Worm (Caenorhabditis elegans) whole organism, young adult: ENCODE results near the gene E02C12.19.
"Not testable (repeated sequence)": the region's sequence is repeated elsewhere in the genome, so short reads cannot be mapped to it uniquely, and the experiment has no call there.

Experiments
- D2030.7 ChIP-seq: fragments of 200-800 bp; sonication (Bioruptor generic); IDR thresholded peaks from 2 replicates; pipeline ENCODE4 v1.3.6; 2022; ENCODE audit warnings: missing genetic modification reagents, missing genetic modification characterization, missing compliant biosample characterization
- F10E7.11 ChIP-seq: sonication (generic microtip); optimal IDR thresholded peaks from 2 replicates; lab custom pipeline; 2017; ENCODE audit warnings: mild to moderate bottlenecking, missing genetic modification characterization, moderate library complexity, missing compliant biosample characterization
- F52B5.7 ChIP-seq: sonication (generic microtip); optimal IDR thresholded peaks from 2 replicates; lab custom pipeline; 2016; ENCODE audit warnings: mild to moderate bottlenecking, missing genetic modification characterization, missing compliant biosample characterization
- F55B11.4 ChIP-seq: sonication (generic microtip); optimal IDR thresholded peaks from 2 replicates; lab custom pipeline; 2016; ENCODE audit warnings: missing compliant biosample characterization, missing genetic modification characterization, borderline replicate concordance; ENCODE audit not compliant: insufficient read depth
- K11D2.4 ChIP-seq: fragments of 200-800 bp; sonication (Bioruptor generic); IDR thresholded peaks from 2 replicates; pipeline ENCODE4 v1.3.6; 2022; ENCODE audit warnings: missing genetic modification reagents, missing genetic modification characterization, missing compliant biosample characterization
- Y53G8AR.9 ChIP-seq: fragments of 200-800 bp; sonication (Bioruptor generic); conservative IDR thresholded peaks from 2 replicates; pipeline ENCODE4 v1.3.6; 2022; ENCODE audit warnings: missing genetic modification reagents, missing genetic modification characterization, missing compliant biosample characterization
- Y95B8A.8 ChIP-seq: fragments of 200-800 bp; sonication (Bioruptor generic); IDR thresholded peaks from 2 replicates; pipeline ENCODE4 v1.3.6; 2022; ENCODE audit warnings: missing genetic modification reagents, missing genetic modification characterization, missing compliant biosample characterization
- ZK185.1 ChIP-seq: sonication (generic microtip); optimal IDR thresholded peaks from 2 replicates; lab custom pipeline; 2016; ENCODE audit warnings: mild to moderate bottlenecking, missing genetic modification characterization, missing compliant biosample characterization; ENCODE audit not compliant: poor library complexity, severe bottlenecking
- aptf-3 ChIP-seq: fragments of 200-800 bp; sonication (Bioruptor generic); IDR thresholded peaks from 2 replicates; pipeline ENCODE4 v1.3.6; 2022; ENCODE audit warnings: missing genetic modification characterization, missing compliant biosample characterization
- atf-7 ChIP-seq: sonication (generic microtip); optimal IDR thresholded peaks from 2 replicates; lab custom pipeline; 2017; ENCODE audit warnings: mild to moderate bottlenecking, missing genetic modification characterization, missing compliant biosample characterization
- attf-3 ChIP-seq: fragments of 200-800 bp; sonication (Bioruptor generic); conservative IDR thresholded peaks from 2 replicates; pipeline ENCODE4 v1.3.6; 2022; ENCODE audit warnings: missing genetic modification reagents, missing genetic modification characterization, missing compliant biosample characterization
- bed-1 ChIP-seq: fragments of 200-800 bp; sonication (Bioruptor generic); IDR thresholded peaks from 2 replicates; pipeline ENCODE4 v1.3.6; 2022; ENCODE audit warnings: missing genetic modification reagents, missing genetic modification characterization, missing compliant biosample characterization
- cebp-1 ChIP-seq, 2 experiments: fragments of 200-800 bp in 1 of 2; sonication (Bioruptor generic) in 1 of 2; sonication (generic microtip) in 1 of 2; IDR thresholded peaks in 1 of 2; optimal IDR thresholded peaks in 1 of 2; 2 replicates each; pipeline versions ENCODE4 v1.3.6 to Lab custom; 2017 to 2022; ENCODE audit warnings: missing compliant biosample characterization in 2 of 2, missing genetic modification characterization in 2 of 2, mild to moderate bottlenecking in 1 of 2, missing genetic modification reagents in 1 of 2, moderate library complexity in 1 of 2
- ceh-79 ChIP-seq: sonication (generic microtip); optimal IDR thresholded peaks from 2 replicates; lab custom pipeline; 2017; ENCODE audit warnings: mild to moderate bottlenecking, missing genetic modification characterization, missing compliant biosample characterization
- die-1 ChIP-seq: sonication (generic microtip); optimal IDR thresholded peaks from 2 replicates; lab custom pipeline; 2016; ENCODE audit warnings: missing genotype, mild to moderate bottlenecking, missing genetic modification characterization, missing compliant biosample characterization
- dpl-1 ChIP-seq: fragments of 150-350 bp; optimal IDR thresholded peaks from 2 replicates; lab custom pipeline; 2014; ENCODE audit warnings: missing biosample characterization, missing genetic modification reagents, missing genetic modification characterization
- egrh-3 ChIP-seq: fragments of 200-800 bp; sonication (Bioruptor generic); IDR thresholded peaks from 2 replicates; pipeline ENCODE4 v1.3.6; 2022; ENCODE audit warnings: missing genetic modification reagents, missing genetic modification characterization, missing compliant biosample characterization
- ekl-4 ChIP-seq: fragments of 200-800 bp; sonication (Bioruptor generic); IDR thresholded peaks from 2 replicates; pipeline ENCODE4 v1.3.6; 2022; ENCODE audit warnings: missing genetic modification reagents, missing genetic modification characterization, missing compliant biosample characterization
- hmg-1.2 ChIP-seq: fragments of 200-800 bp; sonication (Bioruptor generic); IDR thresholded peaks from 2 replicates; pipeline ENCODE4 v1.3.6; 2022; ENCODE audit warnings: missing genetic modification reagents, missing genetic modification characterization, missing compliant biosample characterization
- let-607 ChIP-seq, 2 experiments: fragments of 200-800 bp in 1 of 2; sonication (Bioruptor generic) in 1 of 2; sonication (generic microtip) in 1 of 2; optimal IDR thresholded peaks; 2 replicates each; lab custom pipeline; 2016 to 2018; ENCODE audit warnings: mild to moderate bottlenecking in 2 of 2, missing compliant biosample characterization in 2 of 2, missing genetic modification characterization in 2 of 2, moderate library complexity in 2 of 2, missing genotype in 1 of 2
- lir-1 ChIP-seq: fragments of 200-800 bp; sonication (Bioruptor generic); conservative IDR thresholded peaks from 2 replicates; pipeline ENCODE4 v1.3.6; 2022; ENCODE audit warnings: missing genetic modification reagents, missing genetic modification characterization, missing compliant biosample characterization
- madf-8 ChIP-seq: fragments of 200-800 bp; sonication (Bioruptor generic); conservative IDR thresholded peaks from 2 replicates; pipeline ENCODE4 v1.3.6; 2022; ENCODE audit warnings: missing genetic modification reagents, missing genetic modification characterization, missing compliant biosample characterization
- mel-28 ChIP-seq: sonication (generic microtip); optimal IDR thresholded peaks from 2 replicates; lab custom pipeline; 2016; ENCODE audit warnings: borderline replicate concordance, mild to moderate bottlenecking, missing genetic modification characterization, missing compliant biosample characterization
- mxl-1 ChIP-seq: sonication (generic microtip); optimal IDR thresholded peaks from 2 replicates; lab custom pipeline; 2016; ENCODE audit warnings: missing genetic modification characterization, missing compliant biosample characterization
- nfyb-1 ChIP-seq: fragments of 200-800 bp; sonication (Bioruptor generic); IDR thresholded peaks from 2 replicates; pipeline ENCODE4 v1.3.6; 2022; ENCODE audit warnings: missing genetic modification reagents, missing genetic modification characterization, missing compliant biosample characterization
- nhr-27 ChIP-seq: fragments of 200-800 bp; sonication (Bioruptor generic); optimal IDR thresholded peaks from 2 replicates; lab custom pipeline; 2018; ENCODE audit warnings: mild to moderate bottlenecking, missing genetic modification characterization, moderate library complexity, missing compliant biosample characterization
- nhr-80 ChIP-seq: sonication (generic microtip); optimal IDR thresholded peaks from 2 replicates; lab custom pipeline; 2016; ENCODE audit warnings: missing genetic modification characterization, missing compliant biosample characterization
- pha-4 ChIP-seq: fragments of 150-350 bp; sonication (generic microtip); optimal IDR thresholded peaks from 2 replicates; lab custom pipeline; 2014; ENCODE audit warnings: missing biosample characterization, missing genetic modification reagents, missing genetic modification characterization
- rpc-1 ChIP-seq, 2 experiments: fragments of 150-350 bp in 1 of 2; sonication (generic microtip) in 1 of 2; optimal IDR thresholded peaks; 2 replicates each; lab custom pipeline; 2014 to 2018; ENCODE audit warnings: missing biosample characterization in 1 of 2, missing genetic modification characterization in 1 of 2, missing genetic modification reagents in 1 of 2, missing genotype in 1 of 2
- tbp1 ChIP-seq: fragments of 200-800 bp; sonication (Bioruptor generic); optimal IDR thresholded peaks from 2 replicates; lab custom pipeline; 2018; ENCODE audit warnings: mild to moderate bottlenecking, missing genetic modification characterization, missing compliant biosample characterization
- unc-130 ChIP-seq: sonication (generic microtip); optimal IDR thresholded peaks from 2 replicates; lab custom pipeline; 2016; ENCODE audit warnings: missing genetic modification reagents, missing genetic modification characterization, missing compliant biosample characterization
- ztf-22 ChIP-seq: fragments of 200-800 bp; sonication (Bioruptor generic); optimal IDR thresholded peaks from 2 replicates; lab custom pipeline; 2018; ENCODE audit warnings: mild to moderate bottlenecking, missing genetic modification characterization, moderate library complexity, missing compliant biosample characterization
- ztf-6 ChIP-seq: fragments of 200-800 bp; sonication (Bioruptor generic); IDR thresholded peaks from 2 replicates; pipeline ENCODE4 v1.3.6; 2022; ENCODE audit warnings: missing genetic modification reagents, missing genetic modification characterization, missing compliant biosample characterization

E02C12.19 gene

ce11 chrV:9382538-9383328, 6.4 kb upstream of the E02C12.19 start (continued):
- TF ChIP-seq ztf-22 (GFP tag; lab: Kevin White, UChicago) (no peak), bed-1 (GFP tag; lab: Robert Waterston, UW) (no peak), Y95B8A.8 (GFP tag; lab: Robert Waterston, UW) (peak; percentile 91; the same call in 1 of the 2 replicates), ceh-79 (tag; lab: Kevin White, UChicago) (no peak), let-607 (tag; optimal IDR thresholded peaks at IDR 0.05; lab: Kevin White, UChicago) (no peak), aptf-3 (GFP tag; lab: Robert Waterston, UW) (0 out of 2 replicates have a peak, but pooled peaks have one; percentile 75), attf-3 (GFP tag; lab: Robert Waterston, UW) (peak; percentile 63), D2030.7 (GFP tag; lab: Robert Waterston, UW) (peak; percentile 98; the same call in 1 of the 2 replicates), rpc-1 (optimal IDR thresholded peaks at IDR 0.05; lab: Kevin White, UChicago) (no peak), rpc-1 (tag; optimal IDR thresholded peaks at IDR 0.05; lab: Kevin White, UChicago) (peak; percentile 5), madf-8 (peak; percentile 100)

ce11 chrV:9381846-9382363, 5.6 kb upstream of the E02C12.19 start, which contains the start of gene E02C12.12:
Gene E02C12.12 (minus strand): TSS chrV:9382313.
- TF ChIP-seq nhr-80 (tag; lab: Kevin White, UChicago) (no peak), ztf-6 (GFP tag; lab: Robert Waterston, UW) (no peak), F10E7.11 (tag; lab: Kevin White, UChicago) (no peak), atf-7 (no peak), ZK185.1 (tag; lab: Kevin White, UChicago) (no peak), cebp-1 (GFP tag; IDR thresholded peaks at IDR 0.05; lab: Robert Waterston, UW) (peak; percentile 65; the same call in 1 of the 2 replicates), cebp-1 (tag; optimal IDR thresholded peaks at IDR 0.05; lab: Kevin White, UChicago) (peak; percentile 92)

ce11 chrV:9379808-9380207, 3.5 kb upstream of the E02C12.19 start, which contains the start of gene E02C12.11:
Gene E02C12.11 (minus strand): TSS chrV:9379908.
- not testable (repeated sequence) for TF ChIP-seq F55B11.4 (tag; lab: Kevin White, UChicago); die-1; cebp-1 (GFP tag; IDR thresholded peaks at IDR 0.05; lab: Robert Waterston, UW); cebp-1 (tag; optimal IDR thresholded peaks at IDR 0.05; lab: Kevin White, UChicago)

ce11 chrV:9378335-9378734, 2.0 kb upstream of the E02C12.19 start, which contains the start of gene E02C12.10:
Gene E02C12.10 (minus strand): TSS chrV:9378409.
- no peak for TF ChIP-seq mel-28 (tag; lab: Kevin White, UChicago)
- no peak for TF ChIP-seq dpl-1 (GFP tag; lab: Kevin White, UChicago)
- TF ChIP-seq unc-130: no peak
- no peak for TF ChIP-seq tbp1 (GFP tag; lab: Kevin White, UChicago)
- TF ChIP-seq mxl-1 (tag; lab: Kevin White, UChicago): no peak
- no peak for TF ChIP-seq nfyb-1 (GFP tag; lab: Robert Waterston, UW)
- TF ChIP-seq, all 124 proteins: peak for 0

- TF ChIP-seq nhr-27 (tag; lab: Kevin White, UChicago) (no peak), ceh-79 (tag; lab: Kevin White, UChicago) (no peak), Y53G8AR.9 (GFP tag; lab: Robert Waterston, UW) (no peak), egrh-3 (GFP tag; lab: Robert Waterston, UW) (no peak), ekl-4 (GFP tag; lab: Robert Waterston, UW) (no peak), F52B5.7 (tag; lab: Kevin White, UChicago) (no peak), pha-4 (tag; lab: Kevin White, UChicago) (no peak), hmg-1.2 (GFP tag; lab: Robert Waterston, UW) (no peak), K11D2.4 (GFP tag; lab: Robert Waterston, UW) (no peak), lir-1 (GFP tag; lab: Robert Waterston, UW) (no peak), Y95B8A.8 (GFP tag; lab: Robert Waterston, UW) (no peak)
Measured at ce11 chrV:9375378-9375777, 939 bp downstream of the E02C12.19 start, which contains the start of gene E02C12.9. Gene E02C12.9 (minus strand): TSS chrV:9375478.
